Worm (Caenorhabditis elegans): ENCODE results near the gene Y72A10A.1.

- TF ChIP-seq Y79H2A.3 (GFP tag; conservative IDR thresholded peaks at IDR 0.05), result no peak
- no peak for TF ChIP-seq snpc-4 (GFP tag; optimal IDR thresholded peaks at IDR 0.05)
- TF ChIP-seq snpc-4 (tag; optimal IDR thresholded peaks at IDR 0.05), result no peak
- no peak for TF ChIP-seq mcd-1 (GFP tag; IDR thresholded peaks at IDR 0.05)
- no peak for TF ChIP-seq hsf-1 (GFP tag; IDR thresholded peaks at IDR 0.05)
- TF ChIP-seq madf-8 (GFP tag; conservative IDR thresholded peaks at IDR 0.05), result no peak
- no peak for TF ChIP-seq pha-4 (tag; optimal IDR thresholded peaks at IDR 0.05)
- TF ChIP-seq dpl-1 (GFP tag; optimal IDR thresholded peaks at IDR 0.05), result no peak
- no peak for TF ChIP-seq ZK185.1 (tag; optimal IDR thresholded peaks at IDR 0.05; ENCODE audit: poor library complexity, severe bottlenecking)
- TF ChIP-seq F39B2.1 (GFP tag; IDR thresholded peaks at IDR 0.05), result no peak
- TF ChIP-seq nhr-90 (tag; optimal IDR thresholded peaks at IDR 0.05), result no peak
- TF ChIP-seq ama-1 (optimal IDR thresholded peaks at IDR 0.05), result no peak
- no peak for TF ChIP-seq ama-1 (GFP tag; optimal IDR thresholded peaks at IDR 0.05)
These were observed 25.3 kb downstream of the Y72A10A.1 start, which contains the start of gene prx-3 for ce11 chrX:6112817-6113216.
